Worm (Caenorhabditis elegans) whole organism, mixed stage, embryonic: ENCODE measurements around the gene gcy-31.
A peak's percentile ranks its signal among the peaks of the same experiment; 100 is the strongest.

Experiments used
- M03D4.4 ChIP-seq: sonication (generic microtip); optimal IDR thresholded peaks from 2 replicates; lab custom pipeline; 2017; ENCODE audit warnings: mild to moderate bottlenecking, missing genetic modification characterization, missing compliant biosample characterization
- bed-3 ChIP-seq: fragments of 200-800 bp; sonication (Bioruptor generic); optimal IDR thresholded peaks from 3 replicates; lab custom pipeline; 2018; ENCODE audit warnings: mild to moderate bottlenecking, missing genetic modification characterization, moderate library complexity, missing compliant biosample characterization
- blmp-1 ChIP-seq: fragments of 150-350 bp; optimal IDR thresholded peaks from 2 replicates; lab custom pipeline; 2014; ENCODE audit warnings: missing biosample characterization, missing genetic modification characterization
- ceh-39 ChIP-seq: fragments of 150-350 bp; optimal IDR thresholded peaks from 2 replicates; lab custom pipeline; 2014; ENCODE audit warnings: missing biosample characterization, missing genetic modification characterization
- ceh-43 ChIP-seq: fragments of 200-800 bp; sonication (Bioruptor generic); optimal IDR thresholded peaks from 2 replicates; lab custom pipeline; 2018; ENCODE audit warnings: mild to moderate bottlenecking, missing genetic modification characterization, moderate library complexity, missing compliant biosample characterization
- ceh-83 ChIP-seq: fragments of 200-800 bp; sonication (Bioruptor generic); optimal IDR thresholded peaks from 2 replicates; lab custom pipeline; 2018; ENCODE audit warnings: mild to moderate bottlenecking, missing genetic modification characterization, missing compliant biosample characterization
- ces-1 ChIP-seq: fragments of 150-350 bp; optimal IDR thresholded peaks from 2 replicates; lab custom pipeline; 2014; ENCODE audit warnings: missing biosample characterization, missing genetic modification reagents, missing genetic modification characterization
- cnd-1 ChIP-seq: fragments of 200-800 bp; sonication (Bioruptor generic); optimal IDR thresholded peaks from 2 replicates; lab custom pipeline; 2018; ENCODE audit warnings: mild to moderate bottlenecking, missing genetic modification characterization, missing compliant biosample characterization
- drap-1 ChIP-seq: fragments of 200-800 bp; sonication (Bioruptor generic); optimal IDR thresholded peaks from 3 replicates; lab custom pipeline; 2018; ENCODE audit warnings: mild to moderate bottlenecking, missing genetic modification characterization, missing compliant biosample characterization
- elt-1 ChIP-seq: sonication (generic microtip); optimal IDR thresholded peaks from 2 replicates; lab custom pipeline; 2017; ENCODE audit warnings: missing genetic modification characterization, mild to moderate bottlenecking, missing compliant biosample characterization, antibody characterized with exemption, moderate library complexity, borderline replicate concordance; ENCODE audit not compliant: insufficient read depth
- elt-3 ChIP-seq: fragments of 150-350 bp; optimal IDR thresholded peaks from 2 replicates; lab custom pipeline; 2014; ENCODE audit warnings: missing biosample characterization, missing genetic modification characterization
- flh-1 ChIP-seq: fragments of 200-800 bp; sonication (Bioruptor generic); optimal IDR thresholded peaks from 2 replicates; lab custom pipeline; 2018; ENCODE audit warnings: mild to moderate bottlenecking, missing genetic modification characterization, moderate library complexity, missing compliant biosample characterization
- ham-2 ChIP-seq: fragments of 200-800 bp; sonication (Bioruptor generic); optimal IDR thresholded peaks from 2 replicates; lab custom pipeline; 2018; ENCODE audit warnings: mild to moderate bottlenecking, missing genetic modification characterization, missing compliant biosample characterization
- hlh-1 ChIP-seq: fragments of 150-350 bp; optimal IDR thresholded peaks from 2 replicates; lab custom pipeline; 2014; ENCODE audit warnings: missing biosample characterization, missing genetic modification reagents, missing genetic modification characterization
- lin-13 ChIP-seq: fragments of 150-350 bp; optimal IDR thresholded peaks from 2 replicates; lab custom pipeline; 2014; ENCODE audit warnings: missing biosample characterization, missing genetic modification characterization
- lin-32 ChIP-seq: fragments of 200-800 bp; sonication (Bioruptor generic); optimal IDR thresholded peaks from 2 replicates; lab custom pipeline; 2018; ENCODE audit warnings: mild to moderate bottlenecking, missing genetic modification characterization, missing compliant biosample characterization
- lsy-2 ChIP-seq: fragments of 150-350 bp; optimal IDR thresholded peaks from 2 replicates; lab custom pipeline; 2014; ENCODE audit warnings: missing biosample characterization, missing genetic modification characterization
- mab-5 ChIP-seq: fragments of 150-350 bp; optimal IDR thresholded peaks from 2 replicates; lab custom pipeline; 2014; ENCODE audit warnings: missing biosample characterization, missing genetic modification characterization
- mep-1 ChIP-seq: fragments of 150-350 bp; optimal IDR thresholded peaks from 2 replicates; lab custom pipeline; 2017; ENCODE audit warnings: missing biosample characterization, missing genetic modification reagents, missing genetic modification characterization, inconsistent platforms
- mls-2 ChIP-seq: sonication (generic microtip); optimal IDR thresholded peaks from 2 replicates; lab custom pipeline; 2016; ENCODE audit warnings: mild to moderate bottlenecking, missing genetic modification characterization, moderate library complexity, missing compliant biosample characterization
- nhr-12 ChIP-seq: fragments of 150-350 bp; optimal IDR thresholded peaks from 2 replicates; lab custom pipeline; 2014; ENCODE audit warnings: missing biosample characterization, missing genetic modification characterization
- nhr-2 ChIP-seq: fragments of 150-350 bp; optimal IDR thresholded peaks from 2 replicates; lab custom pipeline; 2014; ENCODE audit warnings: missing biosample characterization, missing genetic modification characterization
- nhr-237 ChIP-seq: fragments of 150-350 bp; optimal IDR thresholded peaks from 2 replicates; lab custom pipeline; 2014; ENCODE audit warnings: missing biosample characterization, missing genetic modification characterization
- nhr-28 ChIP-seq: fragments of 150-350 bp; optimal IDR thresholded peaks from 2 replicates; lab custom pipeline; 2014; ENCODE audit warnings: missing biosample characterization, missing genetic modification characterization
- nhr-76 ChIP-seq: sonication (generic microtip); optimal IDR thresholded peaks from 2 replicates; lab custom pipeline; 2017; ENCODE audit warnings: missing biosample characterization, missing genetic modification characterization
- pha-4 ChIP-seq: fragments of 150-350 bp; optimal IDR thresholded peaks from 2 replicates; lab custom pipeline; 2018; ENCODE audit warnings: missing biosample characterization, missing genetic modification reagents, missing genetic modification characterization
- sem-2 ChIP-seq: fragments of 200-800 bp; sonication (Bioruptor generic); optimal IDR thresholded peaks from 2 replicates; lab custom pipeline; 2018; ENCODE audit warnings: mild to moderate bottlenecking, missing genetic modification characterization, missing compliant biosample characterization
- snpc-4 ChIP-seq: fragments of 150-350 bp; optimal IDR thresholded peaks from 2 replicates; lab custom pipeline; 2014; ENCODE audit warnings: missing biosample characterization, missing genetic modification characterization
- sptf-1 ChIP-seq: sonication (generic microtip); optimal IDR thresholded peaks from 2 replicates; lab custom pipeline; 2017; ENCODE audit warnings: mild to moderate bottlenecking, missing genetic modification characterization, moderate library complexity, missing compliant biosample characterization
- tbx-8 ChIP-seq: fragments of 200-800 bp; sonication (Bioruptor generic); optimal IDR thresholded peaks from 2 replicates; lab custom pipeline; 2018; ENCODE audit warnings: mild to moderate bottlenecking, missing genetic modification characterization, moderate library complexity, missing compliant biosample characterization
- unc-120 ChIP-seq: sonication (generic microtip); optimal IDR thresholded peaks from 2 replicates; lab custom pipeline; 2017; ENCODE audit warnings: missing genetic modification characterization, missing compliant biosample characterization; ENCODE audit not compliant: poor library complexity, severe bottlenecking
- unc-39 ChIP-seq: fragments of 150-350 bp; optimal IDR thresholded peaks from 2 replicates; lab custom pipeline; 2014; ENCODE audit warnings: missing biosample characterization, missing genetic modification characterization
- unc-62 ChIP-seq: fragments of 150-350 bp; optimal IDR thresholded peaks from 2 replicates; lab custom pipeline; 2014; ENCODE audit warnings: missing biosample characterization, missing genetic modification reagents, missing genetic modification characterization
- zip-8 ChIP-seq: fragments of 150-350 bp; optimal IDR thresholded peaks from 2 replicates; lab custom pipeline; 2014; ENCODE audit warnings: missing biosample characterization, missing genetic modification characterization
- ztf-11 ChIP-seq: fragments of 150-350 bp; optimal IDR thresholded peaks from 2 replicates; lab custom pipeline; 2014; ENCODE audit warnings: missing biosample characterization, missing genetic modification characterization

The gcy-31 gene

ce11 chrX:2435353-2435752 lies 8.0 kb upstream of the gcy-31 start:
- TF ChIP-seq blmp-1 (tag; lab: Kevin White, UChicago) (peak; percentile 13), ham-2 (GFP tag; lab: Kevin White, UChicago) (peak; percentile 2), mep-1 (no peak), nhr-2 (tag; lab: Kevin White, UChicago) (no peak)

- TF ChIP-seq elt-3 (tag; lab: Kevin White, UChicago) (no peak), sptf-1 (tag; lab: Kevin White, UChicago) (no peak), nhr-12 (no peak), ham-2 (GFP tag; lab: Kevin White, UChicago) (peak; percentile 4), cnd-1 (tag; lab: Kevin White, UChicago) (no peak), drap-1 (no peak)
- TF ChIP-seq, all 35 proteins: peak for 1
Observed at ce11 chrX:2433805-2434204, 6.5 kb upstream of the gcy-31 start.

- TF ChIP-seq nhr-28 (tag; lab: Kevin White, UChicago) (no peak), snpc-4 (tag; lab: Kevin White, UChicago) (no peak), nhr-76 (tag; lab: Kevin White, UChicago) (no peak), sem-2 (GFP tag; lab: Kevin White, UChicago) (no peak), lin-32 (GFP tag; lab: Kevin White, UChicago) (no peak), unc-120 (tag; lab: Kevin White, UChicago) (peak; percentile 80), bed-3 (no peak), pha-4 (tag; lab: Kevin White, UChicago) (peak; percentile 49), mab-5 (tag; lab: Kevin White, UChicago) (no peak), tbx-8 (GFP tag; lab: Kevin White, UChicago) (no peak), ham-2 (GFP tag; lab: Kevin White, UChicago) (peak; percentile 95), lsy-2 (tag; lab: Kevin White, UChicago) (peak; percentile 43), hlh-1 (peak; percentile 84), flh-1 (GFP tag; lab: Kevin White, UChicago) (no peak), sptf-1 (tag; lab: Kevin White, UChicago) (peak; percentile 22), ces-1 (GFP tag; lab: Kevin White, UChicago) (no peak), cnd-1 (tag; lab: Kevin White, UChicago) (peak; percentile 51), M03D4.4 (peak; percentile 64), nhr-12 (no peak), drap-1 (peak; percentile 2), blmp-1 (tag; lab: Kevin White, UChicago) (no peak), elt-3 (tag; lab: Kevin White, UChicago) (no peak), unc-39 (tag; lab: Kevin White, UChicago) (no peak), zip-8 (tag; lab: Kevin White, UChicago) (no peak), ceh-39 (tag; lab: Kevin White, UChicago) (peak; percentile 74), lin-13 (tag; lab: Kevin White, UChicago) (no peak), elt-1 (no peak), nhr-237 (no peak), unc-62 (GFP tag; lab: Kevin White, UChicago) (peak; percentile 58), mls-2 (tag; lab: Kevin White, UChicago) (peak; percentile 48), mep-1 (peak; percentile 40), ceh-43 (GFP tag; lab: Kevin White, UChicago) (no peak), ztf-11 (no peak), nhr-2 (tag; lab: Kevin White, UChicago) (no peak), ceh-83 (GFP tag; lab: Kevin White, UChicago) (no peak)
Observed at ce11 chrX:2432459-2432858, 5.2 kb upstream of the gcy-31 start.

- TF ChIP-seq tbx-8 (GFP tag; lab: Kevin White, UChicago) (no peak), ceh-39 (tag; lab: Kevin White, UChicago) (no peak), mls-2 (tag; lab: Kevin White, UChicago) (no peak), ceh-83 (GFP tag; lab: Kevin White, UChicago) (no peak), ces-1 (GFP tag; lab: Kevin White, UChicago) (no peak), blmp-1 (tag; lab: Kevin White, UChicago) (no peak), ham-2 (GFP tag; lab: Kevin White, UChicago) (no peak), cnd-1 (tag; lab: Kevin White, UChicago) (no peak), zip-8 (tag; lab: Kevin White, UChicago) (no peak), sem-2 (GFP tag; lab: Kevin White, UChicago) (no peak), unc-39 (tag; lab: Kevin White, UChicago) (no peak)
Observed at ce11 chrX:2430317-2430716, 3.0 kb upstream of the gcy-31 start.
